Worm (Caenorhabditis elegans) whole organism, late embryonic: Measurements from ENCODE around the gene cyp-34A7.

Experiments
- T23F11.4 ChIP-seq: fragments of 200-800 bp; sonication (Bioruptor generic); optimal IDR thresholded peaks from 2 replicates; lab custom pipeline; 2018; ENCODE audit warnings: mild to moderate bottlenecking, missing genetic modification characterization, missing compliant biosample characterization
- Y22D7AL.16 ChIP-seq: sonication (generic microtip); optimal IDR thresholded peaks from 2 replicates; lab custom pipeline; 2016; ENCODE audit warnings: missing genetic modification characterization, missing compliant biosample characterization
- ahr-1 ChIP-seq: sonication (generic microtip); optimal IDR thresholded peaks from 2 replicates; lab custom pipeline; 2016; ENCODE audit warnings: missing genetic modification characterization, missing compliant biosample characterization
- ama-1 ChIP-seq: fragments of 150-350 bp; optimal IDR thresholded peaks from 2 replicates; lab custom pipeline; 2014
- ceh-2 ChIP-seq: sonication (generic microtip); optimal IDR thresholded peaks from 2 replicates; lab custom pipeline; 2016; ENCODE audit warnings: missing genotype, missing genetic modification characterization, missing compliant biosample characterization
- ceh-22 ChIP-seq: sonication (generic microtip); optimal IDR thresholded peaks from 2 replicates; lab custom pipeline; 2017; ENCODE audit warnings: missing biosample characterization, missing genetic modification characterization
- ceh-30 ChIP-seq: fragments of 150-350 bp; optimal IDR thresholded peaks from 2 replicates; lab custom pipeline; 2014; ENCODE audit warnings: missing biosample characterization, missing genetic modification characterization
- ceh-34 ChIP-seq: sonication (generic microtip); optimal IDR thresholded peaks from 2 replicates; lab custom pipeline; 2016; ENCODE audit warnings: mild to moderate bottlenecking, missing genetic modification characterization, missing compliant biosample characterization
- ceh-45 ChIP-seq: fragments of 200-800 bp; sonication (Bioruptor generic); IDR thresholded peaks from 2 replicates; pipeline ENCODE4 v1.3.6; 2022; ENCODE audit warnings: missing genetic modification reagents, missing genetic modification characterization, missing compliant biosample characterization
- ceh-48 ChIP-seq: sonication (generic microtip); optimal IDR thresholded peaks from 2 replicates; lab custom pipeline; 2016; ENCODE audit warnings: missing genetic modification characterization, inconsistent platforms, missing compliant biosample characterization
- ceh-6 ChIP-seq: fragments of 200-800 bp; sonication (Bioruptor generic); optimal IDR thresholded peaks from 2 replicates; lab custom pipeline; 2018; ENCODE audit warnings: mild to moderate bottlenecking, missing genetic modification characterization, missing compliant biosample characterization
- ceh-9 ChIP-seq: sonication (generic microtip); optimal IDR thresholded peaks from 2 replicates; lab custom pipeline; 2016; ENCODE audit warnings: mild to moderate bottlenecking, missing genetic modification characterization, inconsistent platforms, missing compliant biosample characterization
- elt-2 ChIP-seq: sonication (generic microtip); optimal IDR thresholded peaks from 2 replicates; lab custom pipeline; 2016; ENCODE audit warnings: missing genetic modification reagents, missing genetic modification characterization, missing compliant biosample characterization
- elt-4 ChIP-seq: sonication (generic microtip); optimal IDR thresholded peaks from 2 replicates; lab custom pipeline; 2016; ENCODE audit warnings: missing genetic modification characterization, missing compliant biosample characterization
- eyg-1 ChIP-seq: sonication (generic microtip); optimal IDR thresholded peaks from 2 replicates; lab custom pipeline; 2016; ENCODE audit warnings: missing genotype, missing genetic modification characterization, missing compliant biosample characterization
- fax-1 ChIP-seq: sonication (generic microtip); optimal IDR thresholded peaks from 2 replicates; lab custom pipeline; 2016; ENCODE audit warnings: missing genotype, missing genetic modification characterization, missing compliant biosample characterization
- fkh-6 ChIP-seq: sonication (generic microtip); optimal IDR thresholded peaks from 2 replicates; lab custom pipeline; 2016; ENCODE audit warnings: missing genetic modification characterization, missing compliant biosample characterization
- hlh-13 ChIP-seq: fragments of 200-800 bp; sonication (Bioruptor generic); optimal IDR thresholded peaks from 2 replicates; lab custom pipeline; 2018; ENCODE audit warnings: mild to moderate bottlenecking, missing genetic modification characterization, missing compliant biosample characterization
- hlh-30 ChIP-seq: sonication (generic microtip); optimal IDR thresholded peaks from 2 replicates; lab custom pipeline; 2017; ENCODE audit warnings: antibody characterized with exemption, missing genetic modification characterization, missing compliant biosample characterization; ENCODE audit not compliant: insufficient read depth
- hlh-8 ChIP-seq: sonication (generic microtip); optimal IDR thresholded peaks from 2 replicates; lab custom pipeline; 2016; ENCODE audit warnings: missing genotype, missing genetic modification characterization, missing compliant biosample characterization
- lim-6 ChIP-seq: sonication (generic microtip); optimal IDR thresholded peaks from 2 replicates; lab custom pipeline; 2016; ENCODE audit warnings: missing genetic modification characterization, missing compliant biosample characterization
- lin-11 ChIP-seq: fragments of 200-800 bp; sonication (Bioruptor generic); optimal IDR thresholded peaks from 2 replicates; lab custom pipeline; 2018; ENCODE audit warnings: mild to moderate bottlenecking, missing genetic modification characterization, missing compliant biosample characterization
- madf-2 ChIP-seq: sonication (generic microtip); optimal IDR thresholded peaks from 2 replicates; lab custom pipeline; 2017; ENCODE audit warnings: missing genetic modification characterization, missing compliant biosample characterization
- mec-3 ChIP-seq: sonication (generic microtip); optimal IDR thresholded peaks from 2 replicates; lab custom pipeline; 2016; ENCODE audit warnings: borderline replicate concordance, missing genetic modification characterization, missing compliant biosample characterization
- nhr-232 ChIP-seq: sonication (generic microtip); optimal IDR thresholded peaks from 2 replicates; lab custom pipeline; 2016; ENCODE audit warnings: missing genetic modification characterization, missing compliant biosample characterization
- pag-3 ChIP-seq: sonication (generic microtip); optimal IDR thresholded peaks from 2 replicates; lab custom pipeline; 2016; ENCODE audit warnings: missing compliant biosample characterization, missing genetic modification characterization, borderline replicate concordance
- pax-1 ChIP-seq: fragments of 150-350 bp; optimal IDR thresholded peaks from 2 replicates; lab custom pipeline; 2014; ENCODE audit warnings: missing biosample characterization, missing genetic modification characterization
- pha-2 ChIP-seq: sonication (generic microtip); optimal IDR thresholded peaks from 2 replicates; lab custom pipeline; 2017; ENCODE audit warnings: mild to moderate bottlenecking, missing genetic modification characterization, missing compliant biosample characterization
- pqm-1 ChIP-seq: sonication (generic microtip); optimal IDR thresholded peaks from 2 replicates; lab custom pipeline; 2016; ENCODE audit warnings: missing genetic modification characterization, missing compliant biosample characterization
- ref-2 ChIP-seq: sonication (generic microtip); optimal IDR thresholded peaks from 2 replicates; lab custom pipeline; 2016; ENCODE audit warnings: missing genetic modification characterization, missing compliant biosample characterization
- rnt-1 ChIP-seq: sonication (generic microtip); optimal IDR thresholded peaks from 2 replicates; lab custom pipeline; 2016; ENCODE audit warnings: missing genetic modification characterization, missing compliant biosample characterization
- sox-4 ChIP-seq: sonication (generic microtip); optimal IDR thresholded peaks from 2 replicates; lab custom pipeline; 2017; ENCODE audit warnings: mild to moderate bottlenecking, missing genetic modification characterization, inconsistent platforms, missing compliant biosample characterization
- syd-9 ChIP-seq: sonication (generic microtip); optimal IDR thresholded peaks from 2 replicates; lab custom pipeline; 2016; ENCODE audit warnings: mild to moderate bottlenecking, missing genetic modification characterization, moderate library complexity, missing compliant biosample characterization
- tbx-2 ChIP-seq: sonication (generic microtip); optimal IDR thresholded peaks from 2 replicates; lab custom pipeline; 2016; ENCODE audit warnings: missing genetic modification characterization, missing compliant biosample characterization
- ttx-3 ChIP-seq: sonication (generic microtip); optimal IDR thresholded peaks from 2 replicates; lab custom pipeline; 2016; ENCODE audit warnings: missing genetic modification reagents, missing genetic modification characterization, missing compliant biosample characterization
- unc-3 ChIP-seq, 2 experiments: fragments of 200-800 bp in 1 of 2; sonication (Bioruptor generic) in 1 of 2; sonication (generic microtip) in 1 of 2; conservative IDR thresholded peaks in 1 of 2; optimal IDR thresholded peaks in 1 of 2; 2 replicates each; pipeline versions ENCODE4 v1.3.6 to Lab custom; 2016 to 2022; ENCODE audit warnings: missing compliant biosample characterization in 2 of 2, missing genetic modification characterization in 2 of 2, missing genetic modification reagents in 1 of 2
- unc-42 ChIP-seq: sonication (generic microtip); optimal IDR thresholded peaks from 2 replicates; lab custom pipeline; 2016; ENCODE audit warnings: missing genotype, missing genetic modification characterization, missing compliant biosample characterization
- unc-55 ChIP-seq: sonication (generic microtip); optimal IDR thresholded peaks from 2 replicates; lab custom pipeline; 2017; ENCODE audit warnings: missing biosample characterization, missing genetic modification reagents, missing genetic modification characterization
- ztf-16 ChIP-seq: sonication (generic microtip); optimal IDR thresholded peaks from 2 replicates; lab custom pipeline; 2017; ENCODE audit warnings: missing genetic modification characterization, missing compliant biosample characterization

The cyp-34A7 gene

ce11 chrV:3919289-3919688, 44.3 kb downstream of the cyp-34A7 start, which contains the start of gene srx-66:
TSS of gene srx-66 (plus strand) at chrV:3919589.
- TF ChIP-seq elt-4 (tag; lab: Kevin White, UChicago) (no peak), hlh-8 (tag; lab: Kevin White, UChicago) (no peak), lim-6 (tag; lab: Kevin White, UChicago) (no peak), hlh-30 (tag; lab: Kevin White, UChicago) (no peak), fax-1 (no peak), sox-4 (tag; lab: Kevin White, UChicago) (no peak), nhr-232 (tag; lab: Kevin White, UChicago) (no peak), fkh-6 (tag; lab: Kevin White, UChicago) (no peak), ahr-1 (tag; lab: Kevin White, UChicago) (no peak), syd-9 (tag; lab: Kevin White, UChicago) (no peak), unc-3 (GFP tag; conservative IDR thresholded peaks at IDR 0.05; lab: Robert Waterston, UW) (no peak), unc-3 (tag; optimal IDR thresholded peaks at IDR 0.05; lab: Kevin White, UChicago) (no peak), ref-2 (tag; lab: Kevin White, UChicago) (no peak), ceh-2 (no peak)

DNA sequence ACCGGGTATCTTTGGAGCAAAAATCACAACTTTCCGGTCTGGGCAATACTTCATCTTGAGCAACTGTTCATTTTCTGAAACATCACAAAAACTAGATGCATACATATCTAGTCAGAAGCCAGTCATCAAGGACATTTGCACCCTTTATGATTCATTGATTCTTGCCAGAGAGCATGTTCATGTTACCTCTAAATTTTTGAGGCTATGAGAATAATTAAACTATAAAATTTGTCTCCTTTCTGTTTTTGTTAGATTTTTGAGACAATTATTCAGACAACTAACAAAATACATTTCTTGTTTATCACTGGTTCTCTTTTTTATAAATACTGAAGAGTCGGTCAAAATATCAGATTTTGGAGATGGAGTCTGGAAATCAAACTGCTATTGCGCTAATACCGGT, 47.1 kb downstream of the cyp-34A7 start, which contains the start of gene srx-67:
Gene srx-67 (plus strand): TSS at position 301 of the 400 bp plus-strand sequence.
- TF ChIP-seq ttx-3 (tag; lab: Kevin White, UChicago), result no peak
- TF ChIP-seq hlh-30 (tag; lab: Kevin White, UChicago), result no peak
- TF ChIP-seq, all 69 proteins: peak for 0

ce11 chrV:3913131-3913530, 50.5 kb downstream of the cyp-34A7 start:
- TF ChIP-seq hlh-8 (tag; lab: Kevin White, UChicago), result no peak
- no peak for TF ChIP-seq unc-3 (GFP tag; conservative IDR thresholded peaks at IDR 0.05; lab: Robert Waterston, UW)
- no peak for TF ChIP-seq unc-3 (tag; optimal IDR thresholded peaks at IDR 0.05; lab: Kevin White, UChicago)
- TF ChIP-seq T23F11.4, result no peak
- TF ChIP-seq unc-42 (tag; lab: Kevin White, UChicago), result no peak
- TF ChIP-seq ceh-22 (tag; lab: Kevin White, UChicago), result no peak
- TF ChIP-seq pha-2, result no peak
- TF ChIP-seq ref-2 (tag; lab: Kevin White, UChicago), result no peak
- TF ChIP-seq rnt-1 (tag; lab: Kevin White, UChicago), result no peak
- TF ChIP-seq ama-1 (lab: Kevin White, UChicago), result no peak
- TF ChIP-seq hlh-13 (GFP tag; lab: Kevin White, UChicago), result no peak
- no peak for TF ChIP-seq fkh-6 (tag; lab: Kevin White, UChicago)
- TF ChIP-seq pag-3 (tag; lab: Kevin White, UChicago), result no peak
- TF ChIP-seq ceh-6 (GFP tag; lab: Kevin White, UChicago), result no peak
- no peak for TF ChIP-seq ceh-45 (GFP tag; lab: Robert Waterston, UW)
- TF ChIP-seq elt-4 (tag; lab: Kevin White, UChicago), result no peak
- no peak for TF ChIP-seq ceh-2
- no peak for TF ChIP-seq ceh-48 (tag; lab: Kevin White, UChicago)
- no peak for TF ChIP-seq lin-11

ce11 chrV:3912472-3912871, 51.1 kb downstream of the cyp-34A7 start, which contains the start of gene srx-68:
TSS of gene srx-68 (plus strand) at chrV:3912772.
- TF ChIP-seq eyg-1 (tag; lab: Kevin White, UChicago), result no peak
- TF ChIP-seq ceh-34 (tag; lab: Kevin White, UChicago), result no peak
- TF ChIP-seq ama-1 (lab: Kevin White, UChicago), result no peak
- TF ChIP-seq madf-2 (tag; lab: Kevin White, UChicago), result no peak
- no peak for TF ChIP-seq rnt-1 (tag; lab: Kevin White, UChicago)
- no peak for TF ChIP-seq pag-3 (tag; lab: Kevin White, UChicago)
- TF ChIP-seq elt-2 (tag; lab: Kevin White, UChicago), result no peak
- no peak for TF ChIP-seq mec-3 (tag; lab: Kevin White, UChicago)
- no peak for TF ChIP-seq ceh-6 (GFP tag; lab: Kevin White, UChicago)
- no peak for TF ChIP-seq tbx-2 (tag; lab: Kevin White, UChicago)
- no peak for TF ChIP-seq pqm-1 (tag; lab: Kevin White, UChicago)
- no peak for TF ChIP-seq ceh-30 (tag; lab: Kevin White, UChicago)
- TF ChIP-seq unc-55 (GFP tag; lab: Kevin White, UChicago), result no peak
- no peak for TF ChIP-seq ztf-16 (tag; lab: Kevin White, UChicago)
- TF ChIP-seq hlh-13 (GFP tag; lab: Kevin White, UChicago), result no peak
- no peak for TF ChIP-seq pax-1 (tag; lab: Kevin White, UChicago)
- TF ChIP-seq Y22D7AL.16 (tag; lab: Kevin White, UChicago), result no peak
- no peak for TF ChIP-seq ceh-9
- TF ChIP-seq, all 69 proteins: peak for 0
